Fruit fly (Drosophila melanogaster): Measurements from ENCODE around the gene Hem.

dm6 chr3L:22277186-22277585 is 10.8 kb downstream of the Hem start:
- TF ChIP-seq EcR (GFP tag; optimal IDR thresholded peaks at IDR 0.05) (no peak), Dll (optimal IDR thresholded peaks at IDR 0.05) (no peak), CG8478 (optimal IDR thresholded peaks at IDR 0.05) (no peak)

Measured in whole organism.